Comparison of ENCODE assay signal across 1 fruit fly cellular context in the genomic region with DNA sequence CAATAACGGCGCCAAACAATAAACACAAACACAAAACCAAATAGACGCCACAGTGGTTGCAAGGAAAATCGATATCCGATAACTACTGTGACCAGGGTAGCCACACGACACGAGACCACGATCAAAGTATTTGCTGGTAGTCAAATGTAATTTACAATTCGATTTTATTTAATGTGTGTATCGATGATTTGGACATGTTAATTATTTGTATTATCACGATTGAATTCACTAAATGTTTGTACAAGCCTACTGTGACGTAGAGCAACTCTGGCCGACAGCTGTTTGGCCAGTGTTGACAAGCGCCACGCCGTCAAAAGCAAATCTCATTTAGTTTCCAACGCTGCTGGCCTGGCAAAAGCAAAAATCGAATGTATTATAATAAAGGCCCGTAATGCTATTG.
A peak's percentile ranks its signal among the peaks of the same experiment; 100 is the strongest.
TF ChIP-seq lines count a peak whose summit lies in the region.

A gene (minus strand): TSS at position 222 of the 400 bp plus-strand sequence.
A gene (plus strand): TSS at position 308 of the 400 bp plus-strand sequence.

TF ChIP-seq in whole organism, embryonic, 481 proteins besides CTCF, POLR2A, EP300 and RAD21 (continued from another document):
- TF ChIP-seq CG4360 (GFP tag; IDR thresholded peaks at IDR 0.05; lab: Robert Waterston, UW) (no peak), Blimp-1 (GFP tag; optimal IDR thresholded peaks at IDR 0.05; lab: Kevin White, UChicago) (peak; percentile 61), CG1602 (GFP tag; optimal IDR thresholded peaks at IDR 0.05; lab: Kevin White, UChicago) (peak; percentile 63), CG10431 (GFP tag; optimal IDR thresholded peaks at IDR 0.05; lab: Kevin White, UChicago) (peak; percentile 50), Gug (GFP tag; IDR thresholded peaks at IDR 0.05; lab: Robert Waterston, UW) (peak; percentile 59), pan (optimal IDR thresholded peaks at IDR 0.05; lab: Kevin White, UChicago) (no peak), pan (GFP tag; optimal IDR thresholded peaks at IDR 0.05 in 1 of 2, IDR thresholded peaks at IDR 0.05 in 1 of 2) (peak in 1 of 2 experiments; percentile 84), CG32532 (GFP tag; IDR thresholded peaks at IDR 0.05; lab: Robert Waterston, UW) (peak; percentile 77), pzg (GFP tag; optimal IDR thresholded peaks at IDR 0.05; lab: Kevin White, UChicago) (peak; percentile 89), Ets65A (GFP tag; lab: Kevin White, UChicago) (peak; percentile 93), bab2 (GFP tag; optimal IDR thresholded peaks at IDR 0.05; lab: Kevin White, UChicago) (peak; percentile 84), CG17802 (tag; optimal IDR thresholded peaks at IDR 0.05; lab: Kevin White, UChicago) (peak; percentile 31), disco-r (GFP tag; optimal IDR thresholded peaks at IDR 0.05; lab: Kevin White, UChicago) (peak; percentile 63), Trl (optimal IDR thresholded peaks at IDR 0.05; lab: Kevin White, UChicago) (no peak), Trl (GFP tag; optimal IDR thresholded peaks at IDR 0.05; lab: Kevin White, UChicago) (peak; percentile 90), CG10209 (GFP tag; optimal IDR thresholded peaks at IDR 0.05; lab: Kevin White, UChicago) (peak; percentile 55), CG9797 (GFP tag; optimal IDR thresholded peaks at IDR 0.05; lab: Kevin White, UChicago) (peak; percentile 51), jigr1 (GFP tag; IDR thresholded peaks at IDR 0.05; lab: Robert Waterston, UW) (no peak), pros (GFP tag; optimal IDR thresholded peaks at IDR 0.05; lab: Kevin White, UChicago) (no peak), fu2 (GFP tag; optimal IDR thresholded peaks at IDR 0.05; lab: Kevin White, UChicago) (peak; percentile 82), CG11093 (GFP tag; IDR thresholded peaks at IDR 0.05; lab: Robert Waterston, UW) (0 out of 3 replicates have a peak, but pooled peaks have one; percentile 14), gt (GFP tag; IDR thresholded peaks at IDR 0.05; lab: Robert Waterston, UW) (no peak), CG4617 (GFP tag; optimal IDR thresholded peaks at IDR 0.05; lab: Kevin White, UChicago; ENCODE audit: borderline replicate concordance) (peak; percentile 95), CG4707 (GFP tag; optimal IDR thresholded peaks at IDR 0.05; lab: Kevin White, UChicago) (no peak), B-H1 (GFP tag; IDR thresholded peaks at IDR 0.05; lab: Robert Waterston, UW) (peak; percentile 51; the same call in 2 of the 3 replicates), slou (GFP tag; optimal IDR thresholded peaks at IDR 0.05; lab: Kevin White, UChicago) (peak; percentile 31), da (GFP tag; optimal IDR thresholded peaks at IDR 0.05; lab: Kevin White, UChicago) (peak; percentile 51), CG16863 (GFP tag; optimal IDR thresholded peaks at IDR 0.05; lab: Kevin White, UChicago) (peak; percentile 71), lbe (GFP tag; optimal IDR thresholded peaks at IDR 0.05; lab: Kevin White, UChicago) (peak; percentile 67), CG12769 (tag; optimal IDR thresholded peaks at IDR 0.05; lab: Kevin White, UChicago) (peak; percentile 80), CG10959 (GFP tag; IDR thresholded peaks at IDR 0.05; lab: Robert Waterston, UW) (0 out of 2 replicates have a peak, but pooled peaks have one; percentile 28), Hr3 (GFP tag; optimal IDR thresholded peaks at IDR 0.05; lab: Kevin White, UChicago) (peak; percentile 71), Deaf1 (tag; optimal IDR thresholded peaks at IDR 0.05; lab: Kevin White, UChicago) (peak; percentile 41), slbo (GFP tag; IDR thresholded peaks at IDR 0.05; lab: Robert Waterston, UW) (peak; percentile 80), oc (tag; optimal IDR thresholded peaks at IDR 0.05; lab: Kevin White, UChicago) (peak; percentile 65), Neu2 (GFP tag; optimal IDR thresholded peaks at IDR 0.05; lab: Kevin White, UChicago; ENCODE audit: borderline replicate concordance) (no peak), Hmx (GFP tag; optimal IDR thresholded peaks at IDR 0.05; lab: Kevin White, UChicago) (peak; percentile 20), CrebB (tag; optimal IDR thresholded peaks at IDR 0.05; lab: Kevin White, UChicago) (peak; percentile 74), D19A (tag; optimal IDR thresholded peaks at IDR 0.05; lab: Kevin White, UChicago) (peak; percentile 54), fd102C (GFP tag; optimal IDR thresholded peaks at IDR 0.05; lab: Kevin White, UChicago) (no peak), odd (GFP tag; optimal IDR thresholded peaks at IDR 0.05; lab: Kevin White, UChicago) (peak; percentile 43), chn (GFP tag; optimal IDR thresholded peaks at IDR 0.05; lab: Kevin White, UChicago) (peak; percentile 87), CG8281 (tag; optimal IDR thresholded peaks at IDR 0.05; lab: Kevin White, UChicago) (no peak), Sin3A (optimal IDR thresholded peaks at IDR 0.05; lab: Kevin White, UChicago) (peak; percentile 91), Dek (tag; optimal IDR thresholded peaks at IDR 0.05; lab: Kevin White, UChicago) (no peak), ATbp (GFP tag; optimal IDR thresholded peaks at IDR 0.05; lab: Kevin White, UChicago) (peak; percentile 18), Nf-YB (GFP tag; optimal IDR thresholded peaks at IDR 0.05; lab: Kevin White, UChicago) (peak; percentile 38), jumu (GFP tag; optimal IDR thresholded peaks at IDR 0.05; lab: Kevin White, UChicago) (peak; percentile 88), CG10462 (GFP tag; optimal IDR thresholded peaks at IDR 0.05; lab: Kevin White, UChicago) (peak; percentile 45), danr (GFP tag; IDR thresholded peaks at IDR 0.05; lab: Robert Waterston, UW) (no peak; the same call in 1 of the 2 replicates), CG3847 (GFP tag; IDR thresholded peaks at IDR 0.05; lab: Robert Waterston, UW) (peak; percentile 82), CkIIα-i1 (GFP tag; IDR thresholded peaks at IDR 0.05; lab: Robert Waterston, UW) (no peak), kni (GFP tag; optimal IDR thresholded peaks at IDR 0.05; lab: Kevin White, UChicago) (peak; percentile 24), CG31441 (GFP tag; IDR thresholded peaks at IDR 0.05; lab: Robert Waterston, UW) (peak; percentile 63), ci (GFP tag; IDR thresholded peaks at IDR 0.05; lab: Robert Waterston, UW) (peak; percentile 73), CG18599 (GFP tag; optimal IDR thresholded peaks at IDR 0.05; lab: Kevin White, UChicago) (peak; percentile 78), zen2 (GFP tag; IDR thresholded peaks at IDR 0.05; lab: Robert Waterston, UW; ENCODE audit: partially characterized antibody) (peak; percentile 54; the same call in 1 of the 3 replicates), Lhr (GFP tag; optimal IDR thresholded peaks at IDR 0.05; lab: Kevin White, UChicago) (peak; percentile 67), Dref (GFP tag; IDR thresholded peaks at IDR 0.05; lab: Robert Waterston, UW) (peak; percentile 78), CG11560 (tag; IDR thresholded peaks at IDR 0.05; lab: Robert Waterston, UW) (no peak), B-H2 (GFP tag; optimal IDR thresholded peaks at IDR 0.05; lab: Kevin White, UChicago) (peak; percentile 70), Dad (GFP tag; optimal IDR thresholded peaks at IDR 0.05; lab: Kevin White, UChicago) (peak; percentile 71), tll (GFP tag; optimal IDR thresholded peaks at IDR 0.05; lab: Kevin White, UChicago) (no peak), pita (GFP tag; optimal IDR thresholded peaks at IDR 0.05; lab: Kevin White, UChicago) (no peak), bsh (GFP tag; optimal IDR thresholded peaks at IDR 0.05; lab: Kevin White, UChicago) (peak in 1 of 2 experiments; percentile 71)
